Fruit fly (Drosophila melanogaster): Measurements from ENCODE around the gene Rpp20.

dm6 chrX:19788621-19788944 lies 44.4 kb downstream of the Rpp20 start:
- TF ChIP-seq cic (GFP tag; optimal IDR thresholded peaks at IDR 0.05) (no peak), CG12768 (GFP tag; optimal IDR thresholded peaks at IDR 0.05) (no peak)
